Worm (Caenorhabditis elegans): Measurements from ENCODE around the gene sea-1.
A peak's percentile ranks its signal among the peaks of the same experiment; 100 is the strongest.

sea-1 gene

DNA sequence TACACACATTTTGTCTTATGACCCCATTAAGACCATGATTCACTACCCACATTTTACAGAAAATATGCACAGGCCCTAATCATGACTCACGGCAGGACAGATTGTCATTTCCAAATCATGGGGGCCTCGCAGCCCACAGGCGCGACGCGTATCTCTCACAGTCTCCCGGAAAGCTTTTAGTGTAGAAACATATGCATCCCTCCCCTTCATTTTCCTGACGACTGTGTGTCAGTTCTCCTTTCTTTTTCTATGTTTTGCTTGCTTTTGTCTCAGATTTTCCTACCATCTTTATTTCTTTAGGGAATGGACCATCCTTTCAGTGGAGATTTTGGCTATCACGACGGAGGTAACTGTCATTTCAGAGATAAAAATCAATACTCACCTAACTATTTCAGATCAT lies 32.2 kb downstream of the sea-1 start, which contains the start of gene M151.1:
M151.1 (plus strand) TSS at position 301 of the 400 bp plus-strand sequence.
- TF ChIP-seq nhr-27 (tag; optimal IDR thresholded peaks at IDR 0.05) (no peak), C06A6.2 (GFP tag; conservative IDR thresholded peaks at IDR 0.05) (no peak), nhr-179 (tag; optimal IDR thresholded peaks at IDR 0.05) (no peak), rpc-1 (optimal IDR thresholded peaks at IDR 0.05) (no peak), rpc-1 (tag; optimal IDR thresholded peaks at IDR 0.05) (no peak), snpc-3.4 (tag; optimal IDR thresholded peaks at IDR 0.05) (no peak), ceh-79 (tag; optimal IDR thresholded peaks at IDR 0.05) (no peak), Y95B8A.8 (GFP tag; IDR thresholded peaks at IDR 0.05) (no peak), ztf-26 (tag; optimal IDR thresholded peaks at IDR 0.05) (no peak), B0035.1 (tag; optimal IDR thresholded peaks at IDR 0.05) (no peak), lin-26 (GFP tag; IDR thresholded peaks at IDR 0.05) (no peak), K12H6.12 (tag; optimal IDR thresholded peaks at IDR 0.05) (no peak), sea-2 (GFP tag; IDR thresholded peaks at IDR 0.05) (no peak), F37B4.10 (GFP tag; IDR thresholded peaks at IDR 0.05) (no peak), Y79H2A.3 (GFP tag; conservative IDR thresholded peaks at IDR 0.05) (no peak), madf-3 (GFP tag; IDR thresholded peaks at IDR 0.05) (no peak), zim-3 (tag; optimal IDR thresholded peaks at IDR 0.05) (no peak)

DNA sequence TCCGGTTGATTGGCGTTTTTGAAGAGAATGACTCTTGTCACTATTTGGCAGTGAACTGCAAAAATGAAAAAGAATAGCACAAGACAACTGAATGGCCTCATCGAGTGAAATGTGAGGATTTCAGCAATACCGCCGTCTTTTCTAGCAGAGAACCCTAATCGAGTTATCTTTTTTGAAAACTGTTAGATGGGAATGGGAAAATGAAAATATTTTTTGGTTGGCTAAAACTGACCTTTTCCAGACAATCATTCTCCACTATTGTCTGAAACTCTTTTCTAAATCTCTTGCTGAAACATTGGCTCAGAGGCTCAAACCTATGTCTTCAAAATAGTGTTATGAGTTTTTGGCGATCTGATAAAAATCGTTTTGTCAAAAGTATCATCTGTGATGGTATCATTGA lies 33.2 kb downstream of the sea-1 start, which contains the start of gene M151.10:
M151.10 (minus strand) TSS at position 101 of the 400 bp plus-strand sequence.
- TF ChIP-seq fkh-3 (tag; optimal IDR thresholded peaks at IDR 0.05) (no peak), nhr-120 (GFP tag; IDR thresholded peaks at IDR 0.05) (no peak), Y95B8A.8 (GFP tag; IDR thresholded peaks at IDR 0.05) (no peak), ztf-25 (GFP tag; IDR thresholded peaks at IDR 0.05) (no peak), dpff-1 (tag; optimal IDR thresholded peaks at IDR 0.05) (no peak), Y79H2A.3 (GFP tag; conservative IDR thresholded peaks at IDR 0.05) (no peak), attf-3 (GFP tag; conservative IDR thresholded peaks at IDR 0.05) (no peak), cebp-2 (GFP tag; IDR thresholded peaks at IDR 0.05) (no peak), unc-62 (GFP tag; optimal IDR thresholded peaks at IDR 0.05) (no peak), atf-7 (tag; optimal IDR thresholded peaks at IDR 0.05) (no peak), efl-1 (GFP tag; optimal IDR thresholded peaks at IDR 0.05) (no peak)

DNA sequence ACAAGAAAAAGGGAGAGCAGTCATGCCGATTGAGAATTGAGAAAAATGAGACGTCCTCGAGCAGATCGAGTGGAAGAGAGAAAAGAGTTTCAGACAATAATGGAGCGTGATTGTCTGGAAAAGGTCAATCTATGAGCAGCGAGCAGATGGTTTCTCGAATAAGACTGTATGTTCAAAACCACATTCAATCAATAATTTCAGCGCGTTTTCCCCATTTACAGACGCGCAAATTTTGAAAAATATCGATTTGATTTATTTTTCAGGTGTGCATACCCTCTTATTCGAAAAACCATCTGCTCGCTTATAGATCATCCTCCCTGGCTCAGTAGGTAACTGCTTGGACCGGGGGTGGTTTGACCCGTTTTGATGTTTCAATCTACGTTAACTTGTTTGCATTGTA lies 34.2 kb downstream of the sea-1 start, which contains the start of gene fbxb-31:
fbxb-31 (minus strand) TSS at position 101 of the 400 bp plus-strand sequence.
- no peak for TF ChIP-seq egl-44 (GFP tag; IDR thresholded peaks at IDR 0.05)
- TF ChIP-seq ztf-6 (GFP tag; IDR thresholded peaks at IDR 0.05), result no peak
- no peak for TF ChIP-seq ekl-4 (GFP tag; IDR thresholded peaks at IDR 0.05)
- TF ChIP-seq Y79H2A.3 (GFP tag; conservative IDR thresholded peaks at IDR 0.05), result no peak
- TF ChIP-seq ztf-26 (tag; optimal IDR thresholded peaks at IDR 0.05), result no peak
- no peak for TF ChIP-seq ceh-27 (GFP tag; optimal IDR thresholded peaks at IDR 0.05)
- no peak for TF ChIP-seq ccch-3 (GFP tag; optimal IDR thresholded peaks at IDR 0.05)
- TF ChIP-seq egrh-3 (GFP tag; IDR thresholded peaks at IDR 0.05), result no peak
- TF ChIP-seq rcor-1 (GFP tag; IDR thresholded peaks at IDR 0.05), result no peak
- no peak for TF ChIP-seq bed-1 (GFP tag; IDR thresholded peaks at IDR 0.05)
- no peak for TF ChIP-seq F23B12.7 (tag; optimal IDR thresholded peaks at IDR 0.05; ENCODE audit: insufficient read depth)
- no peak for TF ChIP-seq lin-40 (tag; optimal IDR thresholded peaks at IDR 0.05)
- TF ChIP-seq lag-1 (GFP tag; IDR thresholded peaks at IDR 0.05), result no peak

DNA sequence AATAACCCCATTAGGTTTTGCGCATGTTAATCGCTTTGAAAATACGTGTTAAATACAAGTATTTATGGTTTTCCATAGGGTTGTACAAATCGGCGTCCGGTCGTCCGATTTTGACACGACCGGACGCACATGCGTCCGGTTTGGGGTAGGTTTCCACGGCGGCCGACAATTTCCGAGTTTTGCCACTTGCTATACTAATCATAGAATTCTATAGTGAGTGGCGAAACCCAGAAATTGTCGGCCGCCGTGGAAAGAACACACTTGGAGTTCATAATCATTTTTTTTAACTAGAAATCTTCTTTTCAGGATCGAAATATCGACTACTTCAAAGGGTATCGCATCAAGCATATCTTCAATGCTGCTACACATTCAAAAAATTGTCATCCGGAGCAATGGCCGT lies 38.6 kb downstream of the sea-1 start:
- TF ChIP-seq snpc-1.1 (tag; optimal IDR thresholded peaks at IDR 0.05; ENCODE audit: insufficient read depth) (peak; percentile 50), hlh-12 (tag; optimal IDR thresholded peaks at IDR 0.05) (no peak), hmg-1.2 (GFP tag; IDR thresholded peaks at IDR 0.05) (peak; percentile 36; the same call in 1 of the 2 replicates), lir-1 (GFP tag; conservative IDR thresholded peaks at IDR 0.05) (no peak), snpc-4 (GFP tag; optimal IDR thresholded peaks at IDR 0.05) (peak; percentile 33), snpc-4 (tag; optimal IDR thresholded peaks at IDR 0.05) (peak in 3 of 4 experiments; percentile 59 to 89 (median 79))

Measured in whole organism, young adult.